Worm (Caenorhabditis elegans): Measurements from ENCODE around the gene cul-2.

The cul-2 gene

ce11 chrIII:13712854-13713293, 25.8 kb downstream of the cul-2 start:
- no peak for TF ChIP-seq zip-5 (tag; optimal IDR thresholded peaks at IDR 0.05)
- TF ChIP-seq fax-1 (tag; optimal IDR thresholded peaks at IDR 0.05), result no peak
- no peak for TF ChIP-seq elt-2 (tag; optimal IDR thresholded peaks at IDR 0.05)
- TF ChIP-seq ahr-1 (tag; optimal IDR thresholded peaks at IDR 0.05), result no peak
- no peak for TF ChIP-seq lin-11 (tag; optimal IDR thresholded peaks at IDR 0.05)
- TF ChIP-seq ceh-22 (tag; optimal IDR thresholded peaks at IDR 0.05), result no peak
- no peak for TF ChIP-seq tbx-7 (tag; optimal IDR thresholded peaks at IDR 0.05)
- TF ChIP-seq ceh-18 (tag; optimal IDR thresholded peaks at IDR 0.05), result peak; percentile 50
- TF ChIP-seq pag-3 (tag; optimal IDR thresholded peaks at IDR 0.05; ENCODE audit: borderline replicate concordance), result no peak
- TF ChIP-seq ceh-31 (tag; optimal IDR thresholded peaks at IDR 0.05), result peak; percentile 82
- TF ChIP-seq hlh-6 (tag; optimal IDR thresholded peaks at IDR 0.05), result peak; percentile 37
- no peak for TF ChIP-seq pqm-1 (tag; optimal IDR thresholded peaks at IDR 0.05)
- no peak for TF ChIP-seq ceh-30 (tag; optimal IDR thresholded peaks at IDR 0.05)
- TF ChIP-seq sdc-2 (tag; optimal IDR thresholded peaks at IDR 0.05), result peak; percentile 33
- TF ChIP-seq madf-2 (tag; optimal IDR thresholded peaks at IDR 0.05), result no peak
- no peak for TF ChIP-seq K09A11.1 (tag; optimal IDR thresholded peaks at IDR 0.05; ENCODE audit: insufficient read depth)
- TF ChIP-seq ceh-6 (GFP tag; optimal IDR thresholded peaks at IDR 0.05), result no peak
- TF ChIP-seq ztf-16 (tag; optimal IDR thresholded peaks at IDR 0.05), result no peak
- TF ChIP-seq mec-3 (tag; optimal IDR thresholded peaks at IDR 0.05; ENCODE audit: borderline replicate concordance), result no peak
- no peak for TF ChIP-seq odd-2 (tag; optimal IDR thresholded peaks at IDR 0.05)
- no peak for TF ChIP-seq nhr-11 (tag; optimal IDR thresholded peaks at IDR 0.05)
- no peak for TF ChIP-seq hlh-15 (tag; optimal IDR thresholded peaks at IDR 0.05)
- TF ChIP-seq Y22D7AL.16 (tag; optimal IDR thresholded peaks at IDR 0.05), result no peak
- no peak for TF ChIP-seq lim-6 (tag; optimal IDR thresholded peaks at IDR 0.05)
- peak; percentile 70 for TF ChIP-seq ceh-34 (tag; optimal IDR thresholded peaks at IDR 0.05)
- TF ChIP-seq ceh-24 (tag; optimal IDR thresholded peaks at IDR 0.05), result no peak
- TF ChIP-seq K02D7.2 (tag; optimal IDR thresholded peaks at IDR 0.05), result no peak
- no peak for TF ChIP-seq fkh-6 (tag; optimal IDR thresholded peaks at IDR 0.05)
- no peak for TF ChIP-seq unc-42 (tag; optimal IDR thresholded peaks at IDR 0.05)
- no peak for TF ChIP-seq ama-1 (optimal IDR thresholded peaks at IDR 0.05)
- TF ChIP-seq ceh-19 (GFP tag; optimal IDR thresholded peaks at IDR 0.05), result no peak
- TF ChIP-seq syd-9 (tag; optimal IDR thresholded peaks at IDR 0.05), result peak; percentile 42
- TF ChIP-seq ceh-2 (tag; optimal IDR thresholded peaks at IDR 0.05), result peak; percentile 17
- TF ChIP-seq pha-2 (tag; optimal IDR thresholded peaks at IDR 0.05), result no peak
- TF ChIP-seq T23F11.4 (GFP tag; optimal IDR thresholded peaks at IDR 0.05), result no peak
- TF ChIP-seq ceh-48 (tag; optimal IDR thresholded peaks at IDR 0.05), result no peak
- no peak for TF ChIP-seq nhr-232 (tag; optimal IDR thresholded peaks at IDR 0.05)
- no peak for TF ChIP-seq hlh-8 (tag; optimal IDR thresholded peaks at IDR 0.05)
- peak; percentile 36 for TF ChIP-seq pax-1 (tag; optimal IDR thresholded peaks at IDR 0.05)
- peak; percentile 61 for TF ChIP-seq tbx-2 (tag; optimal IDR thresholded peaks at IDR 0.05)
- no peak for TF ChIP-seq pha-4 (tag; optimal IDR thresholded peaks at IDR 0.05)
- no peak for TF ChIP-seq ceh-9 (tag; optimal IDR thresholded peaks at IDR 0.05)
- TF ChIP-seq pros-1 (tag; optimal IDR thresholded peaks at IDR 0.05), result no peak
- TF ChIP-seq sox-2 (GFP tag; IDR thresholded peaks at IDR 0.05), result no peak
- TF ChIP-seq unc-55 (GFP tag; optimal IDR thresholded peaks at IDR 0.05), result peak; percentile 70
- TF ChIP-seq gmeb-2 (tag; optimal IDR thresholded peaks at IDR 0.05), result no peak
- TF ChIP-seq ref-2 (tag; optimal IDR thresholded peaks at IDR 0.05), result peak; percentile 44
- no peak for TF ChIP-seq C38D4.7 (GFP tag; optimal IDR thresholded peaks at IDR 0.05)
- TF ChIP-seq pat-9 (tag; optimal IDR thresholded peaks at IDR 0.05), result no peak
- TF ChIP-seq ets-4 (tag; optimal IDR thresholded peaks at IDR 0.05), result no peak
- peak; percentile 36 for TF ChIP-seq rnt-1 (tag; optimal IDR thresholded peaks at IDR 0.05)
- no peak for TF ChIP-seq elt-4 (tag; optimal IDR thresholded peaks at IDR 0.05)
- TF ChIP-seq sox-4 (tag; optimal IDR thresholded peaks at IDR 0.05), result no peak
- peak; percentile 63 for TF ChIP-seq hlh-30 (tag; optimal IDR thresholded peaks at IDR 0.05; ENCODE audit: insufficient read depth)
- TF ChIP-seq che-1 (tag; optimal IDR thresholded peaks at IDR 0.05), result no peak

All from whole organism, late embryonic.